Worm (Caenorhabditis elegans) whole organism, L4 larva: Measurements from ENCODE around the gene C07A4.2.

ENCODE experiments used
- F37D6.2 ChIP-seq: sonication (generic microtip); optimal IDR thresholded peaks from 2 replicates; lab custom pipeline; 2016; ENCODE audit warnings: mild to moderate bottlenecking, missing genetic modification characterization, missing compliant biosample characterization
- F49E8.2 ChIP-seq: sonication (generic microtip); optimal IDR thresholded peaks from 2 replicates; lab custom pipeline; 2016; ENCODE audit warnings: missing compliant biosample characterization, mild to moderate bottlenecking, missing genetic modification characterization, borderline replicate concordance
- R02D3.7 ChIP-seq: fragments of 150-350 bp; sonication (generic microtip); optimal IDR thresholded peaks from 3 replicates; lab custom pipeline; 2014; ENCODE audit warnings: missing biosample characterization, missing genetic modification characterization
- T26A8.4 ChIP-seq: fragments of 200-800 bp; sonication (Bioruptor generic); IDR thresholded peaks from 2 replicates; pipeline ENCODE4 v1.3.6; 2022; ENCODE audit warnings: missing genetic modification characterization, missing compliant biosample characterization
- Y105C5A.15 ChIP-seq: fragments of 200-800 bp; sonication (Bioruptor generic); IDR thresholded peaks from 2 replicates; pipeline ENCODE4 v1.3.6; 2022; ENCODE audit warnings: missing genetic modification characterization, missing compliant biosample characterization
- Y48G9A.11 ChIP-seq: fragments of 200-800 bp; sonication (Bioruptor generic); IDR thresholded peaks from 2 replicates; pipeline ENCODE4 v1.3.6; 2022; ENCODE audit warnings: missing genetic modification reagents, missing genetic modification characterization, missing compliant biosample characterization
- Y75B8A.6 ChIP-seq: fragments of 200-800 bp; sonication (Bioruptor generic); IDR thresholded peaks from 2 replicates; pipeline ENCODE4 v1.3.6; 2022; ENCODE audit warnings: missing genetic modification reagents, missing genetic modification characterization, missing compliant biosample characterization
- aha-1 ChIP-seq: fragments of 150-350 bp; peaks from one replicate; lab custom pipeline; 2014; ENCODE audit warnings: missing biosample characterization, missing genetic modification characterization
- ama-1 ChIP-seq: fragments of 150-350 bp; optimal IDR thresholded peaks from 2 replicates; lab custom pipeline; 2014; ENCODE audit warnings: inconsistent platforms, mixed read lengths
- arid-1 ChIP-seq: fragments of 200-800 bp; sonication (Bioruptor generic); conservative IDR thresholded peaks from 2 replicates; pipeline ENCODE4 v1.3.6; 2022; ENCODE audit warnings: missing genetic modification reagents, missing genetic modification characterization, missing compliant biosample characterization
- ces-1 ChIP-seq: fragments of 150-350 bp; sonication (generic microtip); optimal IDR thresholded peaks from 4 replicates; lab custom pipeline; 2014; ENCODE audit warnings: missing biosample characterization, missing genetic modification reagents, missing genetic modification characterization
- daf-16 ChIP-seq, 3 experiments: sonication (generic microtip); optimal IDR thresholded peaks; 2 replicates each; lab custom pipeline; 2016 to 2017; ENCODE audit warnings: missing genetic modification characterization in 3 of 3, missing genetic modification reagents in 3 of 3, mild to moderate bottlenecking in 2 of 3, missing compliant biosample characterization in 2 of 3, missing biosample characterization in 1 of 3, moderate library complexity in 1 of 3
- dmd-6 ChIP-seq: fragments of 200-800 bp; sonication (Bioruptor generic); IDR thresholded peaks from 2 replicates; pipeline ENCODE4 v1.3.6; 2022; ENCODE audit warnings: missing genetic modification reagents, missing genetic modification characterization, missing compliant biosample characterization
- dve-1 ChIP-seq: sonication (generic microtip); optimal IDR thresholded peaks from 2 replicates; lab custom pipeline; 2017; ENCODE audit warnings: antibody characterized with exemption, mild to moderate bottlenecking, missing genetic modification characterization, missing compliant biosample characterization; ENCODE audit not compliant: insufficient read depth
- hif-1 ChIP-seq, 2 experiments: sonication (generic microtip); optimal IDR thresholded peaks; 2 replicates each; lab custom pipeline; 2016 to 2017; ENCODE audit warnings: missing compliant biosample characterization in 2 of 2, missing genetic modification characterization in 2 of 2, missing genetic modification reagents in 2 of 2, missing genotype in 2 of 2, mild to moderate bottlenecking in 1 of 2
- hlh-11 ChIP-seq: fragments of 200-800 bp; sonication (Bioruptor generic); optimal IDR thresholded peaks from 2 replicates; lab custom pipeline; 2018; ENCODE audit warnings: mild to moderate bottlenecking, missing genetic modification characterization, missing compliant biosample characterization
- hlh-30 ChIP-seq: sonication (generic microtip); optimal IDR thresholded peaks from 2 replicates; lab custom pipeline; 2017; ENCODE audit warnings: antibody characterized with exemption, mild to moderate bottlenecking, missing genetic modification characterization, missing compliant biosample characterization; ENCODE audit not compliant: insufficient read depth
- mep-1 ChIP-seq: fragments of 150-350 bp; sonication (generic microtip); optimal IDR thresholded peaks from 3 replicates; lab custom pipeline; 2014; ENCODE audit warnings: missing biosample characterization, missing genetic modification characterization
- mxl-3 ChIP-seq: fragments of 200-800 bp; sonication (Bioruptor generic); optimal IDR thresholded peaks from 2 replicates; lab custom pipeline; 2018; ENCODE audit warnings: mild to moderate bottlenecking, missing genetic modification characterization, missing compliant biosample characterization
- nhr-111 ChIP-seq: fragments of 200-800 bp; sonication (Bioruptor generic); optimal IDR thresholded peaks from 2 replicates; lab custom pipeline; 2018; ENCODE audit warnings: mild to moderate bottlenecking, missing genetic modification characterization, missing compliant biosample characterization
- nhr-237 ChIP-seq: sonication (generic microtip); optimal IDR thresholded peaks from 2 replicates; lab custom pipeline; 2017; ENCODE audit warnings: missing biosample characterization, missing genetic modification characterization
- nhr-25 ChIP-seq: sonication (generic microtip); optimal IDR thresholded peaks from 2 replicates; lab custom pipeline; 2017; ENCODE audit warnings: missing genetic modification characterization, mild to moderate bottlenecking, missing compliant biosample characterization, antibody characterized with exemption, moderate library complexity, borderline replicate concordance; ENCODE audit not compliant: insufficient read depth
- nhr-28 ChIP-seq: fragments of 150-350 bp; optimal IDR thresholded peaks from 2 replicates; lab custom pipeline; 2014; ENCODE audit warnings: missing biosample characterization, missing genetic modification characterization
- php-3 ChIP-seq: fragments of 200-800 bp; sonication (Bioruptor generic); IDR thresholded peaks from 2 replicates; pipeline ENCODE4 v1.3.6; 2022; ENCODE audit warnings: missing genetic modification reagents, missing genetic modification characterization, missing compliant biosample characterization
- rbr-2 ChIP-seq: sonication (generic microtip); optimal IDR thresholded peaks from 2 replicates; lab custom pipeline; 2016; ENCODE audit warnings: missing genotype, missing genetic modification characterization, missing compliant biosample characterization
- tra-1 ChIP-seq: fragments of 200-800 bp; sonication (Bioruptor generic); IDR thresholded peaks from 2 replicates; pipeline ENCODE4 v1.3.6; 2022; ENCODE audit warnings: missing genetic modification reagents, missing genetic modification characterization, missing compliant biosample characterization
- unc-62 ChIP-seq, 3 experiments: fragments of 150-350 bp in 1 of 3; sonication (generic microtip); optimal IDR thresholded peaks in 2 of 3; peaks in 1 of 3; 1 replicate in 1 of 3; 2 replicates in 2 of 3; lab custom pipeline; 2014 to 2017; ENCODE audit warnings: missing biosample characterization in 3 of 3, missing genetic modification characterization in 3 of 3, missing genetic modification reagents in 3 of 3, missing genotype in 1 of 3

The C07A4.2 gene

ce11 chrX:10168534-10168933 is 3.5 kb upstream of the C07A4.2 start:
- no peak for TF ChIP-seq R02D3.7 (tag; lab: Kevin White, UChicago)
- no peak for TF ChIP-seq F37D6.2 (tag; lab: Kevin White, UChicago)
- TF ChIP-seq nhr-25 (tag; lab: Kevin White, UChicago), result peak; percentile 75
- peak in 1 of 2 experiments; percentile 90 for TF ChIP-seq unc-62 (GFP tag; optimal IDR thresholded peaks at IDR 0.05 in 1 of 2; lab: Kevin White, UChicago)
- TF ChIP-seq unc-62 (tag; optimal IDR thresholded peaks at IDR 0.05; lab: Kevin White, UChicago), result no peak
- TF ChIP-seq dmd-6 (GFP tag; lab: Robert Waterston, UW), result peak; percentile 40; the same call in 1 of the 2 replicates
- TF ChIP-seq dve-1, result peak; percentile 22
- no peak for TF ChIP-seq hif-1 (tag; optimal IDR thresholded peaks at IDR 0.05; lab: Kevin White, UChicago)
- peak; percentile 48 for TF ChIP-seq aha-1 (tag; lab: Kevin White, UChicago)
- 0 out of 2 replicates have a peak, but pooled peaks have one; percentile 41 for TF ChIP-seq tra-1 (GFP tag; lab: Robert Waterston, UW)
- peak; percentile 49 for TF ChIP-seq hlh-11 (tag; lab: Kevin White, UChicago)
- TF ChIP-seq hlh-30 (tag; lab: Kevin White, UChicago), result peak; percentile 41
- TF ChIP-seq nhr-28 (tag; lab: Kevin White, UChicago), result peak; percentile 63
- TF ChIP-seq, all 104 proteins: peak for 9

ce11 chrX:10170598-10170997 is 1.4 kb upstream of the C07A4.2 start:
- no peak for TF ChIP-seq F49E8.2 (tag; lab: Kevin White, UChicago)
- no peak for TF ChIP-seq arid-1 (GFP tag; lab: Robert Waterston, UW)
- TF ChIP-seq tra-1 (GFP tag; lab: Robert Waterston, UW), result no peak
- TF ChIP-seq, all 104 proteins: peak for 0

ce11 chrX:10174683-10175082 is 2.7 kb downstream of the C07A4.2 start, which contains the start of gene C07A4.3:
TSS of gene C07A4.3 (plus strand) at chrX:10174983.
- TF ChIP-seq mxl-3 (GFP tag; lab: Kevin White, UChicago) (no peak), rbr-2 (tag; lab: Kevin White, UChicago) (no peak), mep-1 (tag; lab: Kevin White, UChicago) (no peak), T26A8.4 (GFP tag; lab: Robert Waterston, UW) (no peak), ces-1 (no peak), ama-1 (lab: Kevin White, UChicago) (no peak), Y48G9A.11 (GFP tag; lab: Robert Waterston, UW) (no peak), aha-1 (tag; lab: Kevin White, UChicago) (no peak), Y105C5A.15 (GFP tag; lab: Robert Waterston, UW) (no peak)

- TF ChIP-seq daf-16 (GFP tag; optimal IDR thresholded peaks at IDR 0.05; lab: Kevin White, UChicago) (peak in 1 of 2 experiments; percentile 65), daf-16 (tag; optimal IDR thresholded peaks at IDR 0.05; lab: Kevin White, UChicago) (no peak), Y75B8A.6 (no peak), hlh-11 (tag; lab: Kevin White, UChicago) (peak; percentile 37), nhr-237 (tag; lab: Kevin White, UChicago) (no peak)
These were observed 4.3 kb downstream of the C07A4.2 start, which contains the start of gene ncs-4 for ce11 chrX:10176295-10176694. TSS of gene ncs-4 (plus strand) at chrX:10176521.

ce11 chrX:10182613-10183012 is 10.6 kb downstream of the C07A4.2 start:
- TF ChIP-seq nhr-111 (no peak), aha-1 (tag; lab: Kevin White, UChicago) (peak; percentile 93)

- TF ChIP-seq mxl-3 (GFP tag; lab: Kevin White, UChicago) (no peak), php-3 (GFP tag; lab: Robert Waterston, UW) (0 out of 2 replicates have a peak, but pooled peaks have one; percentile 24), dmd-6 (GFP tag; lab: Robert Waterston, UW) (no peak)
These were observed 11.7 kb downstream of the C07A4.2 start, which contains the start of gene arrd-28 for ce11 chrX:10183695-10184094. TSS of gene arrd-28 (plus strand) at chrX:10183995.
